Fruit fly (Drosophila melanogaster) S2 (cell line): ENCODE measurements around the gene CG18809.
A peak's percentile ranks its signal among the peaks of the same experiment; 100 is the strongest.

Experiments
- CG8478 ChIP-seq: fragments of >200 bp; optimal IDR thresholded peaks from 2 replicates; lab custom pipeline; 2018
- CTCF ChIP-seq, 2 experiments: fragments of >200 bp; optimal IDR thresholded peaks; 2 replicates each; lab custom pipeline; 2018

dm6 chrX:19748565-19748964 lies 4.4 kb upstream of the CG18809 start:
- TF ChIP-seq CG8478 (lab: Kevin White, UChicago), result no peak
- peak in 1 of 2 experiments; percentile 37 for TF ChIP-seq CTCF (optimal IDR thresholded peaks at IDR 0.05; lab: Kevin White, UChicago)
